Worm (Caenorhabditis elegans): ENCODE data around the gene C05D11.8.

The C05D11.8 gene

ce11 chrIII:6432939-6433338 lies 5.8 kb upstream of the C05D11.8 start, which contains the start of gene vps-16:
vps-16 (plus strand) TSS chrIII:6433239.
- TF ChIP-seq ekl-4 (GFP tag; IDR thresholded peaks at IDR 0.05) (0 out of 2 replicates have a peak, but pooled peaks have one; percentile 41), cebp-1 (GFP tag; IDR thresholded peaks at IDR 0.05) (no peak), cebp-1 (tag; optimal IDR thresholded peaks at IDR 0.05) (peak; percentile 15), dpl-1 (GFP tag; optimal IDR thresholded peaks at IDR 0.05) (no peak), athp-1 (tag; optimal IDR thresholded peaks at IDR 0.05) (no peak), zfh-2 (GFP tag; conservative IDR thresholded peaks at IDR 0.05) (no peak)

- TF ChIP-seq snpc-4 (GFP tag; optimal IDR thresholded peaks at IDR 0.05) (no peak), snpc-4 (tag; optimal IDR thresholded peaks at IDR 0.05) (peak in 1 of 4 experiments; percentile 35), madf-8 (GFP tag; conservative IDR thresholded peaks at IDR 0.05) (no peak), repo-1 (tag; optimal IDR thresholded peaks at IDR 0.05) (no peak), Y56A3A.18 (GFP tag; IDR thresholded peaks at IDR 0.05) (no peak), B0035.1 (tag; optimal IDR thresholded peaks at IDR 0.05) (no peak), ceh-27 (GFP tag; optimal IDR thresholded peaks at IDR 0.05) (peak; percentile 55), nhr-90 (tag; optimal IDR thresholded peaks at IDR 0.05) (no peak), ztf-18 (tag; optimal IDR thresholded peaks at IDR 0.05) (peak; percentile 55), Y53F4B.3 (GFP tag; IDR thresholded peaks at IDR 0.05) (no peak), tlf-1 (GFP tag; optimal IDR thresholded peaks at IDR 0.05) (no peak), ztf-3 (GFP tag; optimal IDR thresholded peaks at IDR 0.05) (no peak), let-607 (tag; optimal IDR thresholded peaks at IDR 0.05) (peak in 1 of 2 experiments; percentile 35), rec-8 (tag; optimal IDR thresholded peaks at IDR 0.05) (no peak), gei-17 (GFP tag; optimal IDR thresholded peaks at IDR 0.05) (no peak), hsf-1 (GFP tag; IDR thresholded peaks at IDR 0.05) (0 out of 2 replicates have a peak, but pooled peaks have one; percentile 27), snpc-3.4 (tag; optimal IDR thresholded peaks at IDR 0.05) (peak; percentile 20), zim-3 (tag; optimal IDR thresholded peaks at IDR 0.05) (no peak), ets-4 (GFP tag; optimal IDR thresholded peaks at IDR 0.05) (no peak), efl-1 (GFP tag; optimal IDR thresholded peaks at IDR 0.05) (peak; percentile 47), cebp-2 (GFP tag; IDR thresholded peaks at IDR 0.05) (no peak), mes-4 (tag; optimal IDR thresholded peaks at IDR 0.05) (no peak), F49E8.2 (tag; optimal IDR thresholded peaks at IDR 0.05; ENCODE audit: insufficient read depth) (no peak), hrde-1 (tag; optimal IDR thresholded peaks at IDR 0.05; ENCODE audit: borderline replicate concordance) (no peak), ama-1 (optimal IDR thresholded peaks at IDR 0.05) (no peak), ama-1 (GFP tag; optimal IDR thresholded peaks at IDR 0.05) (peak in 1 of 2 experiments; percentile 13), die-1 (tag; optimal IDR thresholded peaks at IDR 0.05) (no peak), dox-1 (GFP tag; IDR thresholded peaks at IDR 0.05) (peak; percentile 40; the same call in 1 of the 2 replicates), nfya-1 (tag; optimal IDR thresholded peaks at IDR 0.05; ENCODE audit: borderline replicate concordance, insufficient read depth) (no peak), rpc-1 (optimal IDR thresholded peaks at IDR 0.05) (no peak), rpc-1 (tag; optimal IDR thresholded peaks at IDR 0.05) (no peak), hmg-1.2 (GFP tag; IDR thresholded peaks at IDR 0.05) (peak; percentile 47; the same call in 1 of the 2 replicates), B0019.2 (GFP tag; conservative IDR thresholded peaks at IDR 0.05) (0 out of 2 replicates have a peak, but pooled peaks have one; percentile 39), mel-28 (tag; optimal IDR thresholded peaks at IDR 0.05; ENCODE audit: borderline replicate concordance) (no peak), nhr-120 (GFP tag; IDR thresholded peaks at IDR 0.05) (no peak), tbx-9 (tag; optimal IDR thresholded peaks at IDR 0.05; ENCODE audit: borderline replicate concordance) (no peak), C06A6.2 (GFP tag; conservative IDR thresholded peaks at IDR 0.05) (no peak), madf-6 (GFP tag; IDR thresholded peaks at IDR 0.05) (peak; percentile 16; the same call in 1 of the 2 replicates), sptf-2 (GFP tag; optimal IDR thresholded peaks at IDR 0.05) (no peak), ceh-91 (GFP tag; IDR thresholded peaks at IDR 0.05) (no peak), F23B12.7 (tag; optimal IDR thresholded peaks at IDR 0.05; ENCODE audit: insufficient read depth) (peak; percentile 85)
These were observed 4.7 kb upstream of the C05D11.8 start, which contains the start of the genes mrps-17 and txdc-9 for ce11 chrIII:6431766-6432228. mrps-17 (minus strand) TSS chrIII:6431798. txdc-9 (plus strand) TSS chrIII:6432178.
